Worm (Caenorhabditis elegans) whole organism, L1 larva: ENCODE measurements around the gene F58B4.2.
A peak's percentile ranks its signal among the peaks of the same experiment; 100 is the strongest.

Experiments
- C16A3.4 ChIP-seq: fragments of 150-350 bp; optimal IDR thresholded peaks from 2 replicates; lab custom pipeline; 2014; ENCODE audit warnings: missing biosample characterization, missing genetic modification characterization
- C34B4.2 ChIP-seq: sonication (generic microtip); optimal IDR thresholded peaks from 2 replicates; lab custom pipeline; 2017; ENCODE audit warnings: mild to moderate bottlenecking, missing genetic modification characterization, missing compliant biosample characterization
- F16B12.6 ChIP-seq: fragments of 150-350 bp; optimal IDR thresholded peaks from 2 replicates; lab custom pipeline; 2014; ENCODE audit warnings: missing biosample characterization, missing genetic modification characterization
- aha-1 ChIP-seq: fragments of 150-350 bp; optimal IDR thresholded peaks from 2 replicates; lab custom pipeline; 2014; ENCODE audit warnings: missing biosample characterization, missing genetic modification characterization
- blmp-1 ChIP-seq: fragments of 150-350 bp; optimal IDR thresholded peaks from 2 replicates; lab custom pipeline; 2014; ENCODE audit warnings: missing biosample characterization, missing genetic modification characterization
- ceh-8 ChIP-seq: fragments of 200-800 bp; sonication (Bioruptor generic); optimal IDR thresholded peaks from 2 replicates; lab custom pipeline; 2018; ENCODE audit warnings: mild to moderate bottlenecking, missing genetic modification characterization, moderate library complexity, missing compliant biosample characterization
- ceh-82 ChIP-seq, 3 experiments: fragments of 150-350 bp in 1 of 3; sonication (generic microtip) in 2 of 3; optimal IDR thresholded peaks; 2 replicates each; lab custom pipeline; 2014 to 2017; ENCODE audit warnings: missing biosample characterization in 3 of 3, missing genetic modification characterization in 3 of 3
- ceh-88 ChIP-seq: fragments of 200-800 bp; sonication (Bioruptor generic); IDR thresholded peaks from 2 replicates; pipeline ENCODE4 v1.3.6; 2022; ENCODE audit warnings: missing genetic modification characterization, missing compliant biosample characterization
- ceh-90 ChIP-seq: sonication (generic microtip); optimal IDR thresholded peaks from 2 replicates; lab custom pipeline; 2016; ENCODE audit warnings: missing genetic modification characterization, missing compliant biosample characterization
- dpl-1 ChIP-seq, 3 experiments: fragments of 150-350 bp in 2 of 3; sonication (generic microtip) in 1 of 3; optimal IDR thresholded peaks; 2 replicates each; lab custom pipeline; 2014 to 2017; ENCODE audit warnings: missing biosample characterization in 3 of 3, missing genetic modification characterization in 3 of 3, missing genetic modification reagents in 3 of 3
- dsc-1 ChIP-seq: sonication (generic microtip); optimal IDR thresholded peaks from 2 replicates; lab custom pipeline; 2016; ENCODE audit warnings: mild to moderate bottlenecking, missing genetic modification characterization, missing compliant biosample characterization
- efl-1 ChIP-seq, 4 experiments: fragments of 150-350 bp; optimal IDR thresholded peaks in 3 of 4; peaks in 1 of 4; 1 replicate in 1 of 4; 2 replicates in 3 of 4; lab custom pipeline; 2014; ENCODE audit warnings: missing biosample characterization in 2 of 4, missing genetic modification characterization in 2 of 4, missing genetic modification reagents in 2 of 4
- efl-3 ChIP-seq: fragments of 200-800 bp; sonication (Bioruptor generic); optimal IDR thresholded peaks from 2 replicates; lab custom pipeline; 2018; ENCODE audit warnings: mild to moderate bottlenecking, missing genetic modification characterization, missing compliant biosample characterization
- egl-27 ChIP-seq, 2 experiments: fragments of 150-350 bp in 1 of 2; sonication (generic microtip); optimal IDR thresholded peaks; 3 replicates each; lab custom pipeline; 2017 to 2018; ENCODE audit warnings: missing biosample characterization in 2 of 2, missing genetic modification characterization in 2 of 2, missing genetic modification reagents in 2 of 2
- elt-2 ChIP-seq: sonication (generic microtip); optimal IDR thresholded peaks from 2 replicates; lab custom pipeline; 2016; ENCODE audit warnings: missing genetic modification characterization, mild to moderate bottlenecking, inconsistent platforms, missing compliant biosample characterization, missing genetic modification reagents
- elt-3 ChIP-seq, 6 experiments: fragments of 150-350 bp in 1 of 6; sonication (generic microtip); optimal IDR thresholded peaks; 2 replicates each; lab custom pipeline; 2017 to 2018; ENCODE audit warnings: missing biosample characterization in 6 of 6, missing genetic modification characterization in 6 of 6, inconsistent platforms in 1 of 6
- fkh-10 ChIP-seq: sonication (generic microtip); optimal IDR thresholded peaks from 2 replicates; lab custom pipeline; 2017; ENCODE audit warnings: missing biosample characterization, missing genetic modification reagents, missing genetic modification characterization
- fkh-4 ChIP-seq: sonication (generic microtip); optimal IDR thresholded peaks from 2 replicates; lab custom pipeline; 2016; ENCODE audit warnings: missing compliant biosample characterization, missing genetic modification characterization, borderline replicate concordance
- fos-1 ChIP-seq: fragments of 150-350 bp; optimal IDR thresholded peaks from 2 replicates; lab custom pipeline; 2014; ENCODE audit warnings: missing biosample characterization, missing genetic modification characterization
- grh-1 ChIP-seq: fragments of 200-800 bp; sonication (Bioruptor generic); IDR thresholded peaks from 2 replicates; pipeline ENCODE4 v1.3.6; 2022; ENCODE audit warnings: missing genetic modification reagents, missing genetic modification characterization, missing compliant biosample characterization
- hlh-17 ChIP-seq: fragments of 200-800 bp; sonication (Bioruptor generic); optimal IDR thresholded peaks from 2 replicates; lab custom pipeline; 2018; ENCODE audit warnings: missing genetic modification characterization, mild to moderate bottlenecking, missing compliant biosample characterization, moderate library complexity, borderline replicate concordance
- hlh-4 ChIP-seq: sonication (generic microtip); optimal IDR thresholded peaks from 2 replicates; lab custom pipeline; 2016; ENCODE audit warnings: mild to moderate bottlenecking, missing genetic modification characterization, missing compliant biosample characterization
- hpl-2 ChIP-seq: fragments of 150-350 bp; optimal IDR thresholded peaks from 2 replicates; lab custom pipeline; 2014; ENCODE audit warnings: missing biosample characterization, missing genetic modification reagents, missing genetic modification characterization
- irx-1 ChIP-seq: sonication (generic microtip); optimal IDR thresholded peaks from 2 replicates; lab custom pipeline; 2016; ENCODE audit warnings: missing genetic modification characterization, missing compliant biosample characterization
- isw-1 ChIP-seq: fragments of 200-800 bp; sonication (Bioruptor generic); IDR thresholded peaks from 2 replicates; pipeline ENCODE4 v1.3.6; 2022; ENCODE audit warnings: missing genetic modification characterization, missing compliant biosample characterization
- jun-1 ChIP-seq: fragments of 150-350 bp; optimal IDR thresholded peaks from 2 replicates; lab custom pipeline; 2014; ENCODE audit warnings: missing biosample characterization, missing genetic modification reagents, missing genetic modification characterization
- lin-15B ChIP-seq: fragments of 150-350 bp; sonication (generic microtip); optimal IDR thresholded peaks from 3 replicates; lab custom pipeline; 2014; ENCODE audit warnings: missing biosample characterization, missing genetic modification characterization
- lin-39 ChIP-seq: fragments of 150-350 bp; optimal IDR thresholded peaks from 2 replicates; lab custom pipeline; 2014; ENCODE audit warnings: missing biosample characterization, missing genetic modification reagents, missing genetic modification characterization
- mab-9 ChIP-seq: fragments of 200-800 bp; sonication (Bioruptor generic); IDR thresholded peaks from 2 replicates; pipeline ENCODE4 v1.3.6; 2022; ENCODE audit warnings: missing genetic modification reagents, missing genetic modification characterization, missing compliant biosample characterization
- mef-2 ChIP-seq: fragments of 150-350 bp; optimal IDR thresholded peaks from 2 replicates; lab custom pipeline; 2014; ENCODE audit warnings: missing biosample characterization, missing genetic modification characterization
- mep-1 ChIP-seq: fragments of 150-350 bp; optimal IDR thresholded peaks from 2 replicates; lab custom pipeline; 2014; ENCODE audit warnings: missing biosample characterization, missing genetic modification characterization
- nhr-11 ChIP-seq: fragments of 150-350 bp; optimal IDR thresholded peaks from 2 replicates; lab custom pipeline; 2014; ENCODE audit warnings: missing biosample characterization, missing genetic modification characterization
- nhr-12 ChIP-seq: sonication (generic microtip); optimal IDR thresholded peaks from 2 replicates; lab custom pipeline; 2017; ENCODE audit warnings: missing biosample characterization, missing genetic modification characterization
- nhr-19 ChIP-seq: fragments of 200-800 bp; sonication (Bioruptor generic); conservative IDR thresholded peaks from 2 replicates; pipeline ENCODE4 v1.3.6; 2022; ENCODE audit warnings: missing genetic modification characterization, missing compliant biosample characterization
- nhr-20 ChIP-seq: sonication (generic microtip); optimal IDR thresholded peaks from 2 replicates; lab custom pipeline; 2016; ENCODE audit warnings: mild to moderate bottlenecking, missing genetic modification characterization, missing compliant biosample characterization
- nhr-237 ChIP-seq: fragments of 150-350 bp; optimal IDR thresholded peaks from 2 replicates; lab custom pipeline; 2014; ENCODE audit warnings: missing biosample characterization, missing genetic modification characterization
- nhr-28 ChIP-seq: fragments of 150-350 bp; optimal IDR thresholded peaks from 2 replicates; lab custom pipeline; 2014; ENCODE audit warnings: missing biosample characterization, missing genetic modification characterization
- nhr-76 ChIP-seq: sonication (generic microtip); optimal IDR thresholded peaks from 2 replicates; lab custom pipeline; 2017; ENCODE audit warnings: missing biosample characterization, missing genetic modification characterization
- nhr-77 ChIP-seq: fragments of 150-350 bp; optimal IDR thresholded peaks from 2 replicates; lab custom pipeline; 2014; ENCODE audit warnings: missing biosample characterization, missing genetic modification characterization
- pag-3 ChIP-seq: sonication (generic microtip); optimal IDR thresholded peaks from 2 replicates; lab custom pipeline; 2017; ENCODE audit warnings: missing genetic modification characterization, mild to moderate bottlenecking, missing compliant biosample characterization, antibody characterized with exemption, borderline replicate concordance; ENCODE audit not compliant: insufficient read depth
- pqm-1 ChIP-seq: sonication (generic microtip); optimal IDR thresholded peaks from 3 replicates; lab custom pipeline; 2017; ENCODE audit warnings: missing biosample characterization, missing genetic modification characterization
- skn-1 ChIP-seq: fragments of 150-350 bp; optimal IDR thresholded peaks from 2 replicates; lab custom pipeline; 2014; ENCODE audit warnings: missing biosample characterization, missing genetic modification characterization
- snu-23 ChIP-seq: sonication (generic microtip); optimal IDR thresholded peaks from 2 replicates; lab custom pipeline; 2016; ENCODE audit warnings: missing genetic modification characterization, missing compliant biosample characterization
- sptf-1 ChIP-seq: fragments of 150-350 bp; optimal IDR thresholded peaks from 2 replicates; lab custom pipeline; 2014; ENCODE audit warnings: missing biosample characterization, missing genetic modification characterization
- tbx-2 ChIP-seq: sonication (generic microtip); optimal IDR thresholded peaks from 2 replicates; lab custom pipeline; 2016; ENCODE audit warnings: missing genetic modification characterization, missing compliant biosample characterization
- tlp-1 ChIP-seq: fragments of 150-350 bp; optimal IDR thresholded peaks from 2 replicates; lab custom pipeline; 2014; ENCODE audit warnings: missing biosample characterization, missing genetic modification characterization
- unc-130 ChIP-seq: fragments of 150-350 bp; optimal IDR thresholded peaks from 2 replicates; lab custom pipeline; 2017; ENCODE audit warnings: missing biosample characterization, missing genetic modification characterization, inconsistent platforms
- unc-30 ChIP-seq: sonication (generic microtip); optimal IDR thresholded peaks from 2 replicates; lab custom pipeline; 2017; ENCODE audit warnings: missing biosample characterization, missing genetic modification characterization
- unc-62 ChIP-seq: fragments of 150-350 bp; optimal IDR thresholded peaks from 2 replicates; lab custom pipeline; 2014; ENCODE audit warnings: missing biosample characterization, missing genetic modification reagents, missing genetic modification characterization
- vab-15 ChIP-seq: sonication (generic microtip); optimal IDR thresholded peaks from 2 replicates; lab custom pipeline; 2017; ENCODE audit warnings: missing genotype, mild to moderate bottlenecking, missing genetic modification characterization, missing compliant biosample characterization
- xbp-1 ChIP-seq: sonication (generic microtip); optimal IDR thresholded peaks from 2 replicates; lab custom pipeline; 2016; ENCODE audit warnings: missing genetic modification characterization, missing compliant biosample characterization
- zip-4 ChIP-seq: fragments of 200-800 bp; sonication (Bioruptor generic); optimal IDR thresholded peaks from 2 replicates; lab custom pipeline; 2018; ENCODE audit warnings: mild to moderate bottlenecking, missing genetic modification characterization, moderate library complexity, missing compliant biosample characterization
- ztf-11 ChIP-seq, 2 experiments: sonication (generic microtip); optimal IDR thresholded peaks; 2 replicates each; lab custom pipeline; 2016 to 2017; ENCODE audit warnings: missing genetic modification characterization in 2 of 2, missing biosample characterization in 1 of 2, missing compliant biosample characterization in 1 of 2

The F58B4.2 gene

ce11 chrV:10894601-10895000, 23.7 kb downstream of the F58B4.2 start, which contains the start of the genes F32D8.14 and F32D8.5 (continued):
- TF ChIP-seq nhr-237 (tag; lab: Kevin White, UChicago) (peak; percentile 27), nhr-20 (peak; percentile 91), mab-9 (peak; percentile 46; the same call in 1 of the 2 replicates), fos-1 (tag; lab: Kevin White, UChicago) (peak; percentile 42), fkh-10 (GFP tag; lab: Kevin White, UChicago) (no peak), unc-30 (tag; lab: Kevin White, UChicago) (no peak), mef-2 (tag; lab: Kevin White, UChicago) (no peak), mep-1 (tag; lab: Kevin White, UChicago) (peak; percentile 89), sptf-1 (tag; lab: Kevin White, UChicago) (no peak), F16B12.6 (no peak), ceh-82 (tag; optimal IDR thresholded peaks at IDR 0.05; lab: Kevin White, UChicago) (peak; percentile 56 to 84 (median 76)), unc-62 (no peak), xbp-1 (tag; lab: Kevin White, UChicago) (peak; percentile 88), hlh-4 (tag; lab: Kevin White, UChicago) (peak; percentile 9), unc-130 (tag; lab: Kevin White, UChicago) (peak; percentile 93), blmp-1 (peak; percentile 68), ceh-8 (peak; percentile 51), pqm-1 (tag; lab: Kevin White, UChicago) (no peak), ztf-11 (tag; optimal IDR thresholded peaks at IDR 0.05; lab: Kevin White, UChicago) (peak in 1 of 2 experiments; percentile 86), tlp-1 (tag; lab: Kevin White, UChicago) (no peak), jun-1 (tag; lab: Kevin White, UChicago) (peak; percentile 56), fkh-4 (peak; percentile 80), nhr-19 (peak; percentile 86), nhr-28 (tag; lab: Kevin White, UChicago) (no peak), nhr-76 (no peak), elt-3 (tag; optimal IDR thresholded peaks at IDR 0.05; lab: Kevin White, UChicago) (peak in 1 of 6 experiments; percentile 77), lin-39 (tag; lab: Kevin White, UChicago) (no peak), isw-1 (peak; percentile 61), C16A3.4 (peak; percentile 88), dsc-1 (tag; lab: Kevin White, UChicago) (peak; percentile 90), grh-1 (peak; percentile 16; the same call in 1 of the 2 replicates), ceh-88 (GFP tag; lab: Robert Waterston, UW) (no peak; the same call in 1 of the 2 replicates), lin-15B (tag; lab: Kevin White, UChicago) (peak; percentile 84), pag-3 (tag; lab: Kevin White, UChicago) (no peak), ceh-90 (tag; lab: Kevin White, UChicago) (peak; percentile 88), irx-1 (peak; percentile 90), nhr-11 (tag; lab: Kevin White, UChicago) (no peak), vab-15 (tag; lab: Kevin White, UChicago) (peak; percentile 61), efl-3 (GFP tag; lab: Kevin White, UChicago) (no peak), aha-1 (tag; lab: Kevin White, UChicago) (no peak), elt-2 (peak; percentile 53), efl-1 (optimal IDR thresholded peaks at IDR 0.05; lab: Kevin White, UChicago) (peak; percentile 83 to 87), efl-1 (GFP tag; optimal IDR thresholded peaks at IDR 0.05 in 1 of 2; lab: Kevin White, UChicago) (peak; percentile 82 to 98), nhr-77 (tag; lab: Kevin White, UChicago) (peak; percentile 67), egl-27 (tag; optimal IDR thresholded peaks at IDR 0.05; lab: Kevin White, UChicago) (no peak), skn-1 (tag; lab: Kevin White, UChicago) (peak; percentile 79), hpl-2 (no peak), snu-23 (peak; percentile 93), dpl-1 (GFP tag; optimal IDR thresholded peaks at IDR 0.05; lab: Kevin White, UChicago) (peak; percentile 64 to 83 (median 77)), nhr-12 (tag; lab: Kevin White, UChicago) (no peak), hlh-17 (GFP tag; lab: Kevin White, UChicago) (no peak), zip-4 (peak; percentile 9), tbx-2 (peak; percentile 90), C34B4.2 (tag; lab: Kevin White, UChicago) (no peak)
